Worm (Caenorhabditis elegans) whole organism, late embryonic: Measurements from ENCODE around the gene let-268.

Experiments
- K02D7.2 ChIP-seq: sonication (generic microtip); optimal IDR thresholded peaks from 2 replicates; lab custom pipeline; 2017; ENCODE audit warnings: mild to moderate bottlenecking, missing genetic modification characterization, missing compliant biosample characterization
- ahr-1 ChIP-seq: sonication (generic microtip); optimal IDR thresholded peaks from 2 replicates; lab custom pipeline; 2016; ENCODE audit warnings: missing genetic modification characterization, missing compliant biosample characterization
- ama-1 ChIP-seq: fragments of 150-350 bp; optimal IDR thresholded peaks from 2 replicates; lab custom pipeline; 2014
- ceh-18 ChIP-seq: sonication (generic microtip); optimal IDR thresholded peaks from 2 replicates; lab custom pipeline; 2016; ENCODE audit warnings: missing genetic modification characterization, missing compliant biosample characterization
- fax-1 ChIP-seq: sonication (generic microtip); optimal IDR thresholded peaks from 2 replicates; lab custom pipeline; 2016; ENCODE audit warnings: missing genotype, missing genetic modification characterization, missing compliant biosample characterization
- fkh-10 ChIP-seq: fragments of 150-350 bp; optimal IDR thresholded peaks from 2 replicates; lab custom pipeline; 2014; ENCODE audit warnings: missing biosample characterization, missing genetic modification reagents, missing genetic modification characterization
- hlh-30 ChIP-seq: sonication (generic microtip); optimal IDR thresholded peaks from 2 replicates; lab custom pipeline; 2017; ENCODE audit warnings: antibody characterized with exemption, missing genetic modification characterization, missing compliant biosample characterization; ENCODE audit not compliant: insufficient read depth
- nhr-11 ChIP-seq: fragments of 150-350 bp; optimal IDR thresholded peaks from 2 replicates; lab custom pipeline; 2014; ENCODE audit warnings: missing biosample characterization, missing genetic modification characterization
- npax-4 ChIP-seq: sonication (generic microtip); optimal IDR thresholded peaks from 2 replicates; lab custom pipeline; 2016; ENCODE audit warnings: missing genetic modification characterization, missing compliant biosample characterization
- unc-55 ChIP-seq: sonication (generic microtip); optimal IDR thresholded peaks from 2 replicates; lab custom pipeline; 2017; ENCODE audit warnings: missing biosample characterization, missing genetic modification reagents, missing genetic modification characterization
- ztf-16 ChIP-seq: sonication (generic microtip); optimal IDR thresholded peaks from 2 replicates; lab custom pipeline; 2017; ENCODE audit warnings: missing genetic modification characterization, missing compliant biosample characterization

ce11 chrII:10073986-10074385 lies 34.2 kb upstream of the let-268 start:
- TF ChIP-seq ztf-16 (no peak), ama-1 (lab: Kevin White, UChicago) (no peak), hlh-30 (tag; lab: Kevin White, UChicago) (no peak), ahr-1 (tag; lab: Kevin White, UChicago) (no peak), fkh-10 (GFP tag; lab: Kevin White, UChicago) (no peak), unc-55 (GFP tag; lab: Kevin White, UChicago) (no peak), npax-4 (tag; lab: Kevin White, UChicago) (no peak), nhr-11 (tag; lab: Kevin White, UChicago) (no peak), K02D7.2 (tag; lab: Kevin White, UChicago) (no peak), ceh-18 (tag; lab: Kevin White, UChicago) (no peak), fax-1 (tag; lab: Kevin White, UChicago) (no peak)
